Fruit fly (Drosophila melanogaster) whole organism, embryonic: Measurements from ENCODE around the gene CheB98a.
A peak's percentile ranks its signal among the peaks of the same experiment; 100 is the strongest.

Source experiments
- Adf1 ChIP-seq: fragments of 200-800 bp; sonication (Bioruptor generic); IDR thresholded peaks from 2 replicates; pipeline ENCODE4 v1.3.6; 2022; ENCODE audit warnings: missing biosample characterization, missing genetic modification characterization
- Atf6 ChIP-seq: fragments of 200-800 bp; sonication (Bioruptor generic); IDR thresholded peaks from 2 replicates; pipeline ENCODE4 v1.3.6; 2022; ENCODE audit warnings: missing biosample characterization, missing genetic modification characterization
- CG11247 ChIP-seq: fragments of 200-800 bp; sonication (Bioruptor generic); IDR thresholded peaks from 2 replicates; pipeline ENCODE4 v1.3.6; 2022; ENCODE audit warnings: missing biosample characterization, missing genetic modification characterization
- CG12769 ChIP-seq: fragments of 200-800 bp; sonication (Bioruptor generic); optimal IDR thresholded peaks from 2 replicates; lab custom pipeline; 2019; ENCODE audit warnings: missing biosample characterization, mild to moderate bottlenecking, missing genetic modification characterization, moderate library complexity
- CG13424 ChIP-seq: fragments of 200-800 bp; sonication (Bioruptor generic); optimal IDR thresholded peaks from 2 replicates; lab custom pipeline; 2019; ENCODE audit warnings: missing biosample characterization, mild to moderate bottlenecking, missing genetic modification characterization, moderate library complexity
- CG14014 ChIP-seq: fragments of 200-800 bp; sonication (Bioruptor generic); IDR thresholded peaks from 2 replicates; pipeline ENCODE4 v1.3.6; 2022; ENCODE audit warnings: missing biosample characterization, missing genetic modification characterization
- CG15011 ChIP-seq: fragments of 200-800 bp; sonication (Bioruptor generic); optimal IDR thresholded peaks from 3 replicates; lab custom pipeline; 2018; ENCODE audit warnings: missing biosample characterization, mild to moderate bottlenecking, missing genetic modification characterization
- CG15514 ChIP-seq: fragments of 200-800 bp; sonication (Bioruptor generic); optimal IDR thresholded peaks from 3 replicates; lab custom pipeline; 2017; ENCODE audit warnings: missing biosample characterization, missing genetic modification characterization, mild to moderate bottlenecking, moderate library complexity, missing genetic modification reagents
- CG16779 ChIP-seq: fragments of 200-800 bp; sonication (Bioruptor generic); IDR thresholded peaks from 2 replicates; pipeline ENCODE4 v1.3.6; 2022; ENCODE audit warnings: missing biosample characterization, missing genetic modification characterization
- CG18262 ChIP-seq: fragments of 200-800 bp; optimal IDR thresholded peaks from 3 replicates; lab custom pipeline; 2019; ENCODE audit warnings: missing biosample characterization, mild to moderate bottlenecking, missing genetic modification characterization, moderate library complexity
- CG33557 ChIP-seq: fragments of 200-800 bp; sonication (Bioruptor generic); optimal IDR thresholded peaks from 2 replicates; lab custom pipeline; 2019; ENCODE audit warnings: missing biosample characterization, mild to moderate bottlenecking, missing genetic modification characterization, moderate library complexity
- CG34224 ChIP-seq: fragments of 200-800 bp; sonication (Bioruptor generic); IDR thresholded peaks from 3 replicates; pipeline ENCODE4 v1.3.6; 2022; ENCODE audit warnings: missing biosample characterization, missing genetic modification characterization; ENCODE audit not compliant: partially characterized antibody
- CG34376 ChIP-seq: fragments of 200-800 bp; sonication (Bioruptor generic); optimal IDR thresholded peaks from 2 replicates; lab custom pipeline; 2018; ENCODE audit warnings: missing biosample characterization, mild to moderate bottlenecking, missing genetic modification characterization
- CG6272 ChIP-seq: fragments of 200-800 bp; sonication (Bioruptor generic); IDR thresholded peaks from 2 replicates; pipeline ENCODE4 v1.3.6; 2022; ENCODE audit warnings: missing biosample characterization, missing genetic modification characterization
- CG6654 ChIP-seq: fragments of 200-800 bp; sonication (Bioruptor generic); optimal IDR thresholded peaks from 2 replicates; lab custom pipeline; 2017; ENCODE audit warnings: missing biosample characterization, mild to moderate bottlenecking, missing genetic modification characterization
- CG7556 ChIP-seq: fragments of 200-800 bp; sonication (Bioruptor generic); optimal IDR thresholded peaks from 2 replicates; lab custom pipeline; 2017; ENCODE audit warnings: missing biosample characterization, mild to moderate bottlenecking, missing genetic modification characterization
- CG7786 ChIP-seq: fragments of 200-800 bp; sonication (Bioruptor generic); optimal IDR thresholded peaks from 2 replicates; lab custom pipeline; 2016; ENCODE audit warnings: missing biosample characterization, missing genetic modification characterization
- CG7928 ChIP-seq: fragments of 200-800 bp; sonication (Bioruptor generic); optimal IDR thresholded peaks from 2 replicates; lab custom pipeline; 2017; ENCODE audit warnings: missing biosample characterization, mild to moderate bottlenecking, missing genetic modification characterization
- CG8290 ChIP-seq, 3 experiments: fragments of 200-800 bp; sonication (Bioruptor generic); optimal IDR thresholded peaks; 2 replicates each; lab custom pipeline; 2016 to 2019; ENCODE audit warnings: missing biosample characterization in 3 of 3, missing genetic modification characterization in 3 of 3, mild to moderate bottlenecking in 2 of 3, moderate library complexity in 1 of 3
- CG8359 ChIP-seq: fragments of 200-800 bp; sonication (Bioruptor generic); optimal IDR thresholded peaks from 2 replicates; lab custom pipeline; 2017; ENCODE audit warnings: missing biosample characterization, mild to moderate bottlenecking, missing genetic modification characterization, borderline replicate concordance
- CG8765 ChIP-seq: fragments of 200-800 bp; sonication (Bioruptor generic); IDR thresholded peaks from 2 replicates; pipeline ENCODE4 v1.3.6; 2022; ENCODE audit warnings: missing biosample characterization, missing genetic modification characterization
- Chrac-16 ChIP-seq: fragments of 200-800 bp; sonication (Bioruptor generic); optimal IDR thresholded peaks from 3 replicates; lab custom pipeline; 2016; ENCODE audit warnings: missing biosample characterization, missing genetic modification characterization
- CoRest ChIP-seq: fragments of 200-800 bp; sonication (Bioruptor generic); optimal IDR thresholded peaks from 3 replicates; lab custom pipeline; 2018; ENCODE audit warnings: missing biosample characterization, mild to moderate bottlenecking, missing genetic modification characterization, moderate library complexity
- Dad ChIP-seq: fragments of 200-800 bp; sonication (Bioruptor generic); optimal IDR thresholded peaks from 3 replicates; lab custom pipeline; 2016; ENCODE audit warnings: missing biosample characterization, missing genetic modification characterization
- Deaf1 ChIP-seq: fragments of 200-800 bp; optimal IDR thresholded peaks from 3 replicates; lab custom pipeline; 2019; ENCODE audit warnings: missing biosample characterization, mild to moderate bottlenecking, missing genetic modification characterization, moderate library complexity
- Dek ChIP-seq: fragments of 200-800 bp; sonication (Bioruptor generic); optimal IDR thresholded peaks from 3 replicates; lab custom pipeline; 2019; ENCODE audit warnings: missing biosample characterization, mild to moderate bottlenecking, missing genetic modification characterization, moderate library complexity
- Ets97D ChIP-seq: fragments of 200-800 bp; sonication (Bioruptor generic); optimal IDR thresholded peaks from 3 replicates; lab custom pipeline; 2016; ENCODE audit warnings: missing biosample characterization, missing genetic modification characterization
- Gsc ChIP-seq: fragments of 200-800 bp; sonication (Bioruptor generic); IDR thresholded peaks from 2 replicates; pipeline ENCODE4 v1.3.6; 2022; ENCODE audit warnings: missing biosample characterization, missing genetic modification characterization
- Hmr ChIP-seq: fragments of 200-800 bp; sonication (Bioruptor generic); optimal IDR thresholded peaks from 3 replicates; lab custom pipeline; 2017; ENCODE audit warnings: mild to moderate bottlenecking, missing biosample characterization, missing genetic modification reagents, missing genetic modification characterization
- Opbp ChIP-seq: fragments of 200-800 bp; sonication (Bioruptor generic); IDR thresholded peaks from 3 replicates; pipeline ENCODE4 v1.3.6; 2022; ENCODE audit warnings: missing biosample characterization, missing genetic modification characterization; ENCODE audit not compliant: partially characterized antibody
- PHDP ChIP-seq: fragments of 200-800 bp; sonication (Bioruptor generic); optimal IDR thresholded peaks from 3 replicates; lab custom pipeline; 2018; ENCODE audit warnings: missing biosample characterization, mild to moderate bottlenecking, missing genetic modification characterization, moderate library complexity
- Rfx ChIP-seq: fragments of 200-800 bp; sonication (Bioruptor generic); IDR thresholded peaks from 2 replicates; pipeline ENCODE4 v1.3.6; 2022; ENCODE audit warnings: missing biosample characterization, missing genetic modification characterization
- ara ChIP-seq: fragments of 200-800 bp; sonication (Bioruptor generic); IDR thresholded peaks from 2 replicates; pipeline ENCODE4 v1.3.6; 2022; ENCODE audit warnings: missing biosample characterization, missing genetic modification characterization
- bcd ChIP-seq: fragments of 200-800 bp; sonication (Bioruptor generic); optimal IDR thresholded peaks from 2 replicates; lab custom pipeline; 2017; ENCODE audit warnings: missing biosample characterization, mild to moderate bottlenecking, missing genetic modification characterization
- cg ChIP-seq: fragments of 200-800 bp; sonication (Bioruptor generic); optimal IDR thresholded peaks from 3 replicates; lab custom pipeline; 2019; ENCODE audit warnings: missing biosample characterization, mild to moderate bottlenecking, missing genetic modification characterization, moderate library complexity
- croc ChIP-seq: fragments of 200-800 bp; sonication (Bioruptor generic); conservative IDR thresholded peaks from 3 replicates; pipeline ENCODE4 v1.3.6; 2022; ENCODE audit warnings: missing biosample characterization, missing genetic modification characterization
- crp ChIP-seq, 2 experiments: fragments of 200-800 bp; sonication (Bioruptor generic); optimal IDR thresholded peaks; 2 replicates in 1 of 2; 3 replicates in 1 of 2; lab custom pipeline; 2017; ENCODE audit warnings: missing biosample characterization in 2 of 2, missing genetic modification characterization in 2 of 2, mild to moderate bottlenecking in 1 of 2, moderate library complexity in 1 of 2
- eve ChIP-seq, 2 experiments: fragments of >200 bp; optimal IDR thresholded peaks; 2 replicates each; lab custom pipeline; 2017; ENCODE audit warnings: missing biosample characterization in 2 of 2, missing genetic modification characterization in 2 of 2
- fd96Cb ChIP-seq: fragments of 200-800 bp; sonication (Bioruptor generic); optimal IDR thresholded peaks from 2 replicates; lab custom pipeline; 2018; ENCODE audit warnings: missing biosample characterization, mild to moderate bottlenecking, missing genetic modification characterization, moderate library complexity
- fru ChIP-seq: fragments of >200 bp; optimal IDR thresholded peaks from 2 replicates; lab custom pipeline; 2017
- gfzf ChIP-seq: fragments of 200-800 bp; sonication (Bioruptor generic); optimal IDR thresholded peaks from 2 replicates; lab custom pipeline; 2016; ENCODE audit warnings: missing biosample characterization, mild to moderate bottlenecking, missing genetic modification characterization, moderate library complexity
- hkb ChIP-seq, 2 experiments: fragments of 200-800 bp in 1 of 2; fragments of >200 bp in 1 of 2; sonication (Bioruptor generic) in 1 of 2; IDR thresholded peaks in 1 of 2; optimal IDR thresholded peaks in 1 of 2; 2 replicates each; pipeline versions ENCODE4 v1.3.6 to Lab custom; 2017 to 2022; ENCODE audit warnings: missing biosample characterization in 1 of 2, missing genetic modification characterization in 1 of 2
- jumu ChIP-seq: fragments of 200-800 bp; sonication (Bioruptor generic); optimal IDR thresholded peaks from 3 replicates; lab custom pipeline; 2016; ENCODE audit warnings: missing biosample characterization, missing genetic modification characterization
- org-1 ChIP-seq: fragments of 200-800 bp; sonication (Bioruptor generic); optimal IDR thresholded peaks from 2 replicates; lab custom pipeline; 2017; ENCODE audit warnings: missing biosample characterization, missing genetic modification characterization
- pan ChIP-seq, 4 experiments: fragments of >200 bp in 3 of 4; fragments of 200-800 bp in 1 of 4; sonication (Bioruptor generic) in 1 of 4; optimal IDR thresholded peaks in 3 of 4; IDR thresholded peaks in 1 of 4; 2 replicates each; pipeline versions ENCODE4 v1.3.6 to Lab custom; 2017 to 2022; ENCODE audit warnings: missing biosample characterization in 2 of 4, missing genetic modification characterization in 2 of 4, mixed read lengths in 1 of 4
- run ChIP-seq: fragments of 200-800 bp; sonication (Bioruptor generic); optimal IDR thresholded peaks from 3 replicates; lab custom pipeline; 2018; ENCODE audit warnings: missing biosample characterization, mild to moderate bottlenecking, missing genetic modification characterization
- schlank ChIP-seq: fragments of 200-800 bp; sonication (Bioruptor generic); optimal IDR thresholded peaks from 2 replicates; lab custom pipeline; 2018; ENCODE audit warnings: missing biosample characterization, mild to moderate bottlenecking, missing genetic modification characterization
- sr ChIP-seq: fragments of 200-800 bp; sonication (Bioruptor generic); IDR thresholded peaks from 3 replicates; pipeline ENCODE4 v1.3.6; 2022; ENCODE audit warnings: missing biosample characterization, missing genetic modification characterization
- ssp ChIP-seq: fragments of 200-800 bp; sonication (Bioruptor generic); IDR thresholded peaks from 2 replicates; pipeline ENCODE4 v1.3.6; 2022; ENCODE audit warnings: missing biosample characterization, missing genetic modification characterization
- tio ChIP-seq: fragments of 200-800 bp; sonication (Bioruptor generic); optimal IDR thresholded peaks from 2 replicates; lab custom pipeline; 2017; ENCODE audit warnings: missing biosample characterization, missing genetic modification characterization, inconsistent platforms

CheB98a gene

dm6 chr3R:28851530-28851929 lies 45.0 kb downstream of the CheB98a start:
- TF ChIP-seq Rfx (GFP tag; lab: Robert Waterston, UW) (no peak), CG16779 (0 out of 2 replicates have a peak, but pooled peaks have one; percentile 29), CG12769 (tag; lab: Kevin White, UChicago) (no peak), CG13424 (tag; lab: Kevin White, UChicago) (no peak), CG8765 (GFP tag; lab: Robert Waterston, UW) (no peak), org-1 (GFP tag; lab: Kevin White, UChicago) (peak; percentile 59), hkb (optimal IDR thresholded peaks at IDR 0.05; lab: Kevin White, UChicago) (no peak), hkb (GFP tag; IDR thresholded peaks at IDR 0.05; lab: Robert Waterston, UW) (no peak), CG34376 (GFP tag; lab: Kevin White, UChicago) (no peak), pan (optimal IDR thresholded peaks at IDR 0.05; lab: Kevin White, UChicago) (no peak), pan (GFP tag; optimal IDR thresholded peaks at IDR 0.05 in 1 of 2, IDR thresholded peaks at IDR 0.05 in 1 of 2) (no peak), CG8290 (GFP tag; optimal IDR thresholded peaks at IDR 0.05; lab: Kevin White, UChicago) (no peak), CG8290 (tag; optimal IDR thresholded peaks at IDR 0.05; lab: Kevin White, UChicago) (no peak), CG33557 (no peak), schlank (no peak), ara (GFP tag; lab: Robert Waterston, UW) (no peak), jumu (no peak), CG7928 (no peak), crp (GFP tag; optimal IDR thresholded peaks at IDR 0.05; lab: Kevin White, UChicago) (no peak), Opbp (GFP tag; lab: Robert Waterston, UW) (no peak), fru (lab: Kevin White, UChicago) (no peak), sr (GFP tag; lab: Robert Waterston, UW) (0 out of 3 replicates have a peak, but pooled peaks have one; percentile 36), Dek (tag; lab: Kevin White, UChicago) (no peak), Hmr (GFP tag; lab: Kevin White, UChicago) (no peak), CG15011 (GFP tag; lab: Kevin White, UChicago) (no peak), Deaf1 (peak; percentile 45), CG8359 (GFP tag; lab: Kevin White, UChicago) (no peak), Chrac-16 (no peak), CG7786 (no peak), CG6272 (GFP tag; lab: Robert Waterston, UW) (no peak), CG18262 (no peak), Gsc (GFP tag; lab: Robert Waterston, UW) (no peak), PHDP (tag; lab: Kevin White, UChicago) (no peak), CG15514 (GFP tag; lab: Kevin White, UChicago) (no peak), CG14014 (GFP tag; lab: Robert Waterston, UW) (no peak), ssp (GFP tag; lab: Robert Waterston, UW) (no peak), CG34224 (GFP tag; lab: Robert Waterston, UW) (no peak), fd96Cb (no peak), croc (GFP tag; lab: Robert Waterston, UW) (no peak), cg (GFP tag; lab: Kevin White, UChicago) (peak; percentile 50), CoRest (tag; lab: Kevin White, UChicago) (no peak), CG7556 (GFP tag; lab: Kevin White, UChicago) (no peak), run (no peak), CG6654 (no peak), Ets97D (no peak), bcd (GFP tag; lab: Kevin White, UChicago) (no peak), Dad (GFP tag; lab: Kevin White, UChicago) (no peak), tio (no peak), eve (GFP tag; optimal IDR thresholded peaks at IDR 0.05; lab: Kevin White, UChicago) (no peak), gfzf (no peak), Atf6 (GFP tag; lab: Robert Waterston, UW) (0 out of 2 replicates have a peak, but pooled peaks have one; percentile 16), CG11247 (GFP tag; lab: Robert Waterston, UW) (no peak), Adf1 (peak; percentile 8; the same call in 1 of the 2 replicates)
